Fruit fly (Drosophila melanogaster) whole organism, embryonic: Measurements from ENCODE around the gene CG6195.

Experiments
- Awh ChIP-seq: fragments of 200-800 bp; sonication (Bioruptor generic); IDR thresholded peaks from 2 replicates; pipeline ENCODE4, ENCODE4 v1.3.6; 2022; ENCODE audit warnings: missing biosample characterization, missing genetic modification characterization
- CG10366 ChIP-seq: fragments of 200-800 bp; sonication (Bioruptor generic); IDR thresholded peaks from 2 replicates; pipeline ENCODE4 v1.3.6; 2022; ENCODE audit warnings: missing biosample characterization, missing genetic modification characterization
- CG11456 ChIP-seq: fragments of 200-800 bp; sonication (Bioruptor generic); IDR thresholded peaks from 3 replicates; pipeline ENCODE4 v1.3.6; 2022; ENCODE audit warnings: missing biosample characterization, missing genetic modification characterization
- CG12659 ChIP-seq: fragments of 200-800 bp; sonication (Bioruptor generic); optimal IDR thresholded peaks from 3 replicates; lab custom pipeline; 2017; ENCODE audit warnings: mild to moderate bottlenecking, missing biosample characterization, missing genetic modification reagents, missing genetic modification characterization
- CG1602 ChIP-seq: fragments of 200-800 bp; sonication (Bioruptor generic); optimal IDR thresholded peaks from 3 replicates; lab custom pipeline; 2016; ENCODE audit warnings: missing biosample characterization, missing genetic modification characterization
- CG1603 ChIP-seq: fragments of 200-800 bp; sonication (Bioruptor generic); optimal IDR thresholded peaks from 2 replicates; lab custom pipeline; 2019; ENCODE audit warnings: missing biosample characterization, mild to moderate bottlenecking, missing genetic modification characterization, moderate library complexity
- CG16779 ChIP-seq: fragments of 200-800 bp; sonication (Bioruptor generic); IDR thresholded peaks from 2 replicates; pipeline ENCODE4 v1.3.6; 2022; ENCODE audit warnings: missing biosample characterization, missing genetic modification characterization
- CG16815 ChIP-seq: fragments of 200-800 bp; sonication (Bioruptor generic); optimal IDR thresholded peaks from 3 replicates; lab custom pipeline; 2017; ENCODE audit warnings: missing biosample characterization, mild to moderate bottlenecking, missing genetic modification characterization
- CG17359 ChIP-seq: fragments of 200-800 bp; sonication (Bioruptor generic); optimal IDR thresholded peaks from 3 replicates; lab custom pipeline; 2018; ENCODE audit warnings: missing biosample characterization, mild to moderate bottlenecking, missing genetic modification characterization, moderate library complexity
- CG1792 ChIP-seq: fragments of 200-800 bp; sonication (Bioruptor generic); optimal IDR thresholded peaks from 2 replicates; lab custom pipeline; 2016; ENCODE audit warnings: missing biosample characterization, missing genetic modification characterization
- CG3065 ChIP-seq: fragments of 200-800 bp; sonication (Bioruptor generic); optimal IDR thresholded peaks from 2 replicates; lab custom pipeline; 2016; ENCODE audit warnings: missing biosample characterization, missing genetic modification characterization
- CG34422 ChIP-seq: fragments of 200-800 bp; sonication (Bioruptor generic); IDR thresholded peaks from 3 replicates; pipeline ENCODE4 v1.3.6; 2022; ENCODE audit warnings: missing biosample characterization, missing genetic modification characterization
- CG4282 ChIP-seq: fragments of 200-800 bp; sonication (Bioruptor generic); optimal IDR thresholded peaks from 2 replicates; lab custom pipeline; 2016; ENCODE audit warnings: missing biosample characterization, missing genetic modification characterization
- CG4328 ChIP-seq: fragments of 200-800 bp; sonication (Bioruptor generic); optimal IDR thresholded peaks from 3 replicates; lab custom pipeline; 2017; ENCODE audit warnings: missing biosample characterization, missing genetic modification reagents, missing genetic modification characterization
- CG4707 ChIP-seq: fragments of 200-800 bp; sonication (Bioruptor generic); optimal IDR thresholded peaks from 2 replicates; lab custom pipeline; 2018; ENCODE audit warnings: missing biosample characterization, mild to moderate bottlenecking, missing genetic modification characterization, moderate library complexity
- CG5245 ChIP-seq: fragments of 200-800 bp; sonication (Bioruptor generic); optimal IDR thresholded peaks from 3 replicates; lab custom pipeline; 2016; ENCODE audit warnings: missing biosample characterization, missing genetic modification characterization
- CG7372 ChIP-seq: fragments of 200-800 bp; sonication (Bioruptor generic); IDR thresholded peaks from 2 replicates; pipeline ENCODE4 v1.3.6; 2022; ENCODE audit warnings: missing biosample characterization, missing genetic modification characterization
- CG7556 ChIP-seq: fragments of 200-800 bp; sonication (Bioruptor generic); optimal IDR thresholded peaks from 2 replicates; lab custom pipeline; 2017; ENCODE audit warnings: missing biosample characterization, mild to moderate bottlenecking, missing genetic modification characterization
- CG7839 ChIP-seq: fragments of 200-800 bp; sonication (Bioruptor generic); optimal IDR thresholded peaks from 3 replicates; lab custom pipeline; 2018; ENCODE audit warnings: missing biosample characterization, mild to moderate bottlenecking, missing genetic modification characterization, moderate library complexity
- CG8089 ChIP-seq: fragments of 200-800 bp; sonication (Bioruptor generic); optimal IDR thresholded peaks from 3 replicates; lab custom pipeline; 2016; ENCODE audit warnings: missing biosample characterization, missing genetic modification characterization
- CG8944 ChIP-seq: fragments of 200-800 bp; sonication (Bioruptor generic); optimal IDR thresholded peaks from 3 replicates; lab custom pipeline; 2016; ENCODE audit warnings: missing biosample characterization, missing genetic modification characterization
- Dip2 ChIP-seq: fragments of 200-800 bp; sonication (Bioruptor generic); IDR thresholded peaks from 2 replicates; pipeline ENCODE4 v1.3.6; 2022; ENCODE audit warnings: missing biosample characterization, missing genetic modification characterization
- HLH4C ChIP-seq: fragments of 200-800 bp; sonication (Bioruptor generic); IDR thresholded peaks from 3 replicates; pipeline ENCODE4 v1.3.6; 2022; ENCODE audit warnings: missing biosample characterization, missing genetic modification characterization; ENCODE audit not compliant: partially characterized antibody
- Hmx ChIP-seq: fragments of 200-800 bp; sonication (Bioruptor generic); optimal IDR thresholded peaks from 2 replicates; lab custom pipeline; 2016; ENCODE audit warnings: missing biosample characterization, missing genetic modification characterization
- Lhr ChIP-seq: fragments of 200-800 bp; sonication (Bioruptor generic); optimal IDR thresholded peaks from 3 replicates; lab custom pipeline; 2017; ENCODE audit warnings: mild to moderate bottlenecking, missing biosample characterization, missing genetic modification reagents, missing genetic modification characterization
- MBD-R2 ChIP-seq: fragments of 200-800 bp; sonication (Bioruptor generic); IDR thresholded peaks from 2 replicates; pipeline ENCODE4 v1.3.6; 2022; ENCODE audit warnings: missing biosample characterization, missing genetic modification characterization
- MTF-1 ChIP-seq: fragments of 200-800 bp; sonication (Bioruptor generic); optimal IDR thresholded peaks from 2 replicates; lab custom pipeline; 2018; ENCODE audit warnings: missing biosample characterization, mild to moderate bottlenecking, missing genetic modification characterization, borderline replicate concordance
- Opbp ChIP-seq: fragments of 200-800 bp; sonication (Bioruptor generic); IDR thresholded peaks from 3 replicates; pipeline ENCODE4 v1.3.6; 2022; ENCODE audit warnings: missing biosample characterization, missing genetic modification characterization; ENCODE audit not compliant: partially characterized antibody
- Pdp1 ChIP-seq, 2 experiments: fragments of 200-800 bp; sonication (Bioruptor generic); optimal IDR thresholded peaks; 3 replicates each; lab custom pipeline; 2016; ENCODE audit warnings: missing biosample characterization in 2 of 2, missing genetic modification characterization in 2 of 2, mild to moderate bottlenecking in 1 of 2, moderate library complexity in 1 of 2
- Rfx ChIP-seq: fragments of 200-800 bp; sonication (Bioruptor generic); IDR thresholded peaks from 2 replicates; pipeline ENCODE4 v1.3.6; 2022; ENCODE audit warnings: missing biosample characterization, missing genetic modification characterization
- aop ChIP-seq: fragments of 200-800 bp; sonication (Bioruptor generic); IDR thresholded peaks from 2 replicates; pipeline ENCODE4 v1.3.6; 2022; ENCODE audit warnings: missing biosample characterization, missing genetic modification characterization
- br ChIP-seq: fragments of >200 bp; optimal IDR thresholded peaks from 2 replicates; lab custom pipeline; 2017
- bsh ChIP-seq, 2 experiments: fragments of 200-800 bp; sonication (Bioruptor generic); optimal IDR thresholded peaks; 2 replicates each; lab custom pipeline; 2017 to 2018; ENCODE audit warnings: mild to moderate bottlenecking in 2 of 2, missing biosample characterization in 2 of 2, missing genetic modification characterization in 2 of 2, moderate library complexity in 1 of 2
- btn ChIP-seq: fragments of 200-800 bp; sonication (Bioruptor generic); optimal IDR thresholded peaks from 2 replicates; lab custom pipeline; 2016; ENCODE audit warnings: missing biosample characterization, missing genetic modification characterization
- crc ChIP-seq: fragments of 200-800 bp; sonication (Bioruptor generic); optimal IDR thresholded peaks from 2 replicates; lab custom pipeline; 2016; ENCODE audit warnings: missing biosample characterization, missing genetic modification characterization
- crol ChIP-seq: fragments of 200-800 bp; sonication (Bioruptor generic); IDR thresholded peaks from 2 replicates; pipeline ENCODE4 v1.3.6; 2022; ENCODE audit warnings: missing biosample characterization, missing genetic modification characterization
- dm ChIP-seq: fragments of 200-800 bp; sonication (Bioruptor generic); optimal IDR thresholded peaks from 3 replicates; lab custom pipeline; 2016; ENCODE audit warnings: missing biosample characterization, missing genetic modification characterization
- fd3F ChIP-seq: fragments of 200-800 bp; sonication (Bioruptor generic); optimal IDR thresholded peaks from 2 replicates; lab custom pipeline; 2018; ENCODE audit warnings: missing biosample characterization, mild to moderate bottlenecking, missing genetic modification characterization, moderate library complexity
- fd96Cb ChIP-seq: fragments of 200-800 bp; sonication (Bioruptor generic); optimal IDR thresholded peaks from 2 replicates; lab custom pipeline; 2018; ENCODE audit warnings: missing biosample characterization, mild to moderate bottlenecking, missing genetic modification characterization, moderate library complexity
- gcm2 ChIP-seq: fragments of 200-800 bp; sonication (Bioruptor generic); optimal IDR thresholded peaks from 2 replicates; lab custom pipeline; 2016; ENCODE audit warnings: missing biosample characterization, missing genetic modification characterization
- gsb ChIP-seq: fragments of 200-800 bp; sonication (Bioruptor generic); IDR thresholded peaks from 2 replicates; pipeline ENCODE4 v1.3.6; 2022; ENCODE audit warnings: missing biosample characterization, missing genetic modification characterization
- ham ChIP-seq: fragments of 200-800 bp; sonication (Bioruptor generic); IDR thresholded peaks from 2 replicates; pipeline ENCODE4 v1.3.6; 2022; ENCODE audit warnings: missing biosample characterization, missing genetic modification characterization
- jing ChIP-seq: fragments of 200-800 bp; sonication (Bioruptor generic); optimal IDR thresholded peaks from 2 replicates; lab custom pipeline; 2018; ENCODE audit warnings: missing biosample characterization, mild to moderate bottlenecking, missing genetic modification characterization
- kni ChIP-seq: fragments of 200-800 bp; sonication (Bioruptor generic); optimal IDR thresholded peaks from 3 replicates; lab custom pipeline; 2017; ENCODE audit warnings: mild to moderate bottlenecking, missing biosample characterization, missing genetic modification reagents, missing genetic modification characterization
- lola ChIP-seq, 3 experiments: fragments of >200 bp in 2 of 3; fragments of 200-800 bp in 1 of 3; sonication (Bioruptor generic) in 1 of 3; optimal IDR thresholded peaks; 2 replicates each; lab custom pipeline; 2017 to 2019; ENCODE audit warnings: missing biosample characterization in 3 of 3, missing genetic modification characterization in 3 of 3, mild to moderate bottlenecking in 1 of 3, moderate library complexity in 1 of 3
- onecut ChIP-seq: fragments of 200-800 bp; sonication (Bioruptor generic); IDR thresholded peaks from 2 replicates; pipeline ENCODE4 v1.3.6; 2022; ENCODE audit warnings: missing biosample characterization, missing genetic modification characterization
- ro ChIP-seq: fragments of 200-800 bp; sonication (Bioruptor generic); IDR thresholded peaks from 2 replicates; pipeline ENCODE4 v1.3.6; 2022; ENCODE audit warnings: missing biosample characterization, missing genetic modification characterization
- shn ChIP-seq: fragments of 200-800 bp; sonication (Bioruptor generic); optimal IDR thresholded peaks from 3 replicates; lab custom pipeline; 2016; ENCODE audit warnings: missing biosample characterization, missing genetic modification characterization
- sqz ChIP-seq: fragments of 200-800 bp; sonication (Bioruptor generic); optimal IDR thresholded peaks from 3 replicates; lab custom pipeline; 2018; ENCODE audit warnings: missing biosample characterization, mild to moderate bottlenecking, missing genetic modification characterization
- toy ChIP-seq: fragments of 200-800 bp; sonication (Bioruptor generic); IDR thresholded peaks from 2 replicates; pipeline ENCODE4 v1.3.6; 2022; ENCODE audit warnings: missing biosample characterization, missing genetic modification characterization
- zen2 ChIP-seq: fragments of 200-800 bp; sonication (Bioruptor generic); IDR thresholded peaks from 3 replicates; pipeline ENCODE4 v1.3.6; 2022; ENCODE audit warnings: missing biosample characterization, missing genetic modification characterization; ENCODE audit not compliant: partially characterized antibody
- zfh2 ChIP-seq: fragments of 200-800 bp; sonication (Bioruptor generic); optimal IDR thresholded peaks from 2 replicates; lab custom pipeline; 2016; ENCODE audit warnings: missing biosample characterization, missing genetic modification characterization

The CG6195 gene

dm6 chr3R:19642893-19643270, 5.3 kb downstream of the CG6195 start (continued):
- peak; percentile 74; the same call in 2 of the 3 replicates for TF ChIP-seq Opbp (GFP tag; lab: Robert Waterston, UW)
- TF ChIP-seq HLH4C (GFP tag; lab: Robert Waterston, UW), result peak; percentile 53; the same call in 1 of the 3 replicates
- TF ChIP-seq kni, result no peak
- TF ChIP-seq bsh (GFP tag; optimal IDR thresholded peaks at IDR 0.05; lab: Kevin White, UChicago), result no peak
- TF ChIP-seq Awh (GFP tag; lab: Robert Waterston, UW), result no peak
- peak; percentile 1 for TF ChIP-seq Lhr (GFP tag; lab: Kevin White, UChicago)
- TF ChIP-seq CG7839, result no peak
- TF ChIP-seq jing (GFP tag; lab: Kevin White, UChicago), result no peak
- no peak for TF ChIP-seq CG4282
- TF ChIP-seq ham (GFP tag; lab: Robert Waterston, UW), result no peak
- no peak for TF ChIP-seq btn (GFP tag; lab: Kevin White, UChicago)
- no peak for TF ChIP-seq shn (GFP tag; lab: Kevin White, UChicago)
- TF ChIP-seq CG7556 (GFP tag; lab: Kevin White, UChicago), result no peak
- peak in 1 of 2 experiments; percentile 7 for TF ChIP-seq Pdp1 (GFP tag; optimal IDR thresholded peaks at IDR 0.05; lab: Kevin White, UChicago)
- TF ChIP-seq CG11456 (GFP tag; lab: Robert Waterston, UW), result no peak
- no peak for TF ChIP-seq Dip2
- no peak for TF ChIP-seq CG7372 (GFP tag; lab: Robert Waterston, UW)
- no peak for TF ChIP-seq crc (GFP tag; lab: Kevin White, UChicago)
- TF ChIP-seq sqz (GFP tag; lab: Kevin White, UChicago), result no peak
- no peak for TF ChIP-seq CG16815
- no peak for TF ChIP-seq toy (GFP tag; lab: Robert Waterston, UW)
- TF ChIP-seq aop, result no peak
- TF ChIP-seq Hmx (GFP tag; lab: Kevin White, UChicago), result no peak
- no peak for TF ChIP-seq MTF-1 (GFP tag; lab: Kevin White, UChicago)
- TF ChIP-seq crol, result no peak
- no peak for TF ChIP-seq CG4328 (GFP tag; lab: Kevin White, UChicago)
- TF ChIP-seq CG1602, result no peak
- no peak for TF ChIP-seq CG1792 (GFP tag; lab: Kevin White, UChicago)
- no peak for TF ChIP-seq br (lab: Kevin White, UChicago)
- TF ChIP-seq CG4707 (GFP tag; lab: Kevin White, UChicago), result no peak
- TF ChIP-seq lola (GFP tag; optimal IDR thresholded peaks at IDR 0.05; lab: Kevin White, UChicago), result no peak
- peak; percentile 11; the same call in 1 of the 2 replicates for TF ChIP-seq CG10366 (GFP tag; lab: Robert Waterston, UW)
- TF ChIP-seq CG17359 (tag; lab: Kevin White, UChicago), result no peak
- no peak for TF ChIP-seq CG16779 (GFP tag; lab: Robert Waterston, UW)
- no peak for TF ChIP-seq gcm2
- TF ChIP-seq CG1603, result no peak
- TF ChIP-seq fd96Cb, result no peak
- TF ChIP-seq Rfx (GFP tag; lab: Robert Waterston, UW), result peak; percentile 59; the same call in 1 of the 2 replicates
- no peak for TF ChIP-seq CG8089
- no peak for TF ChIP-seq CG8944 (GFP tag; lab: Kevin White, UChicago)
- no peak for TF ChIP-seq fd3F
- no peak for TF ChIP-seq ro (GFP tag; lab: Robert Waterston, UW)
- TF ChIP-seq onecut, result no peak
- TF ChIP-seq gsb (GFP tag; lab: Robert Waterston, UW), result no peak
- no peak for TF ChIP-seq CG3065 (GFP tag; lab: Kevin White, UChicago)
- TF ChIP-seq dm (GFP tag; lab: Kevin White, UChicago), result no peak
- no peak for TF ChIP-seq zfh2 (GFP tag; lab: Kevin White, UChicago)
- TF ChIP-seq CG12659 (GFP tag; lab: Kevin White, UChicago), result peak; percentile 12
- TF ChIP-seq CG34422 (GFP tag; lab: Robert Waterston, UW), result 0 out of 3 replicates have a peak, but pooled peaks have one; percentile 7
- no peak for TF ChIP-seq MBD-R2 (GFP tag; lab: Robert Waterston, UW)
- TF ChIP-seq zen2 (GFP tag; lab: Robert Waterston, UW), result peak; percentile 84
- no peak for TF ChIP-seq CG5245
